Fruit fly (Drosophila melanogaster): ENCODE data around the gene CG42717.
A peak's percentile ranks its signal among the peaks of the same experiment; 100 is the strongest.

The CG42717 gene

DNA sequence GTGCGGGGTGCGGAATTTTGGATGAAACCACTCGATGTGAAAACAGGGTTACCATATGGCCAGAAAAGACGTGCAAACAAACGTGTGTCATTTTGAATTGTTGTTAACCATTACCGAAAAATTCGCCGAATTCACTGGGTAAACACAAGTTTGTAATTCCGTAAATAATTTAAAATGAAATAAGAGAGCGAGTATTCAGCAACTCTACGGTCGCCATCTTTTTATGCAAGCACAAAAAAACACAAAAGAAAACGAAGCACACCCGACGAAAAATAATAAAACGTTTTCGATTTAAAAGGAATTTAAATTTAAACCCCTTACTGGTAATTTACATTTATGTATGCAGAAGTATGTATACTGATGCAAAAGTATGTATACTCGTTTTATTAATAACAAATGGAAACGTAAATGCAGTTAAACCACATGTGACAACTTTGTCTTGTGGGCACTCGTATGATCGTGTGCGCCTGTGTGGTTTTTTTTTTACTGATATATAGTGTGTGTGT is 12.9 kb upstream of the CG42717 start (continued):
- TF ChIP-seq CG7556 (GFP tag; optimal IDR thresholded peaks at IDR 0.05) (peak; percentile 89), sima (GFP tag; optimal IDR thresholded peaks at IDR 0.05) (peak; percentile 64), ac (GFP tag; optimal IDR thresholded peaks at IDR 0.05) (peak; percentile 60), amos (GFP tag; IDR thresholded peaks at IDR 0.05; ENCODE audit: partially characterized antibody) (no peak), CG18476 (GFP tag; optimal IDR thresholded peaks at IDR 0.05) (peak; percentile 93), CkIIα-i1 (GFP tag; IDR thresholded peaks at IDR 0.05) (no peak), her (GFP tag; optimal IDR thresholded peaks at IDR 0.05) (peak; percentile 82), crp (GFP tag; optimal IDR thresholded peaks at IDR 0.05) (peak in 1 of 2 experiments; percentile 44), Hmr (GFP tag; optimal IDR thresholded peaks at IDR 0.05) (peak; percentile 94), row (GFP tag; IDR thresholded peaks at IDR 0.05) (peak; percentile 97), Dp (GFP tag; optimal IDR thresholded peaks at IDR 0.05) (no peak), danr (GFP tag; IDR thresholded peaks at IDR 0.05) (no peak; the same call in none of the 2 replicates), ken (GFP tag; IDR thresholded peaks at IDR 0.05) (peak; percentile 85), Meics (GFP tag; optimal IDR thresholded peaks at IDR 0.05) (peak; percentile 93), CG15011 (GFP tag; optimal IDR thresholded peaks at IDR 0.05) (peak; percentile 86), CG3726 (GFP tag; IDR thresholded peaks at IDR 0.05) (peak; percentile 77; the same call in 1 of the 3 replicates), Hr78 (GFP tag; optimal IDR thresholded peaks at IDR 0.05) (peak in 1 of 2 experiments; percentile 72), CG14860 (GFP tag; IDR thresholded peaks at IDR 0.05; ENCODE audit: partially characterized antibody) (no peak), eve (GFP tag; optimal IDR thresholded peaks at IDR 0.05) (peak in 1 of 2 experiments; percentile 94), CG10267 (tag; optimal IDR thresholded peaks at IDR 0.05) (peak; percentile 90), Dad (GFP tag; optimal IDR thresholded peaks at IDR 0.05) (peak; percentile 83), Hand (GFP tag; optimal IDR thresholded peaks at IDR 0.05) (peak; percentile 93), br (optimal IDR thresholded peaks at IDR 0.05) (no peak), CG9932 (GFP tag; IDR thresholded peaks at IDR 0.05) (peak; percentile 90), eyg (GFP tag; optimal IDR thresholded peaks at IDR 0.05) (peak; percentile 88), CG6854 (GFP tag; optimal IDR thresholded peaks at IDR 0.05) (peak; percentile 90), tap (tag; optimal IDR thresholded peaks at IDR 0.05) (peak; percentile 92), gem (tag; optimal IDR thresholded peaks at IDR 0.05) (peak; percentile 95), CG6272 (GFP tag; IDR thresholded peaks at IDR 0.05) (peak; percentile 82), gro (GFP tag; optimal IDR thresholded peaks at IDR 0.05) (peak; percentile 93), dati (GFP tag; IDR thresholded peaks at IDR 0.05) (peak; percentile 79), CG4360 (GFP tag; IDR thresholded peaks at IDR 0.05) (peak; percentile 72; the same call in 1 of the 2 replicates), YL-1 (GFP tag; optimal IDR thresholded peaks at IDR 0.05) (peak; percentile 87), Dbx (GFP tag; IDR thresholded peaks at IDR 0.05) (peak; percentile 94), CG11093 (GFP tag; IDR thresholded peaks at IDR 0.05) (peak; percentile 86), CG30431 (GFP tag; optimal IDR thresholded peaks at IDR 0.05) (peak; percentile 75), Fer2 (tag; optimal IDR thresholded peaks at IDR 0.05) (peak; percentile 87), CG6254 (GFP tag; optimal IDR thresholded peaks at IDR 0.05) (peak; percentile 86), Sox100B (GFP tag; optimal IDR thresholded peaks at IDR 0.05) (peak; percentile 89), Dll (GFP tag; IDR thresholded peaks at IDR 0.05; ENCODE audit: partially characterized antibody) (no peak), CG12744 (GFP tag; optimal IDR thresholded peaks at IDR 0.05) (peak; percentile 91), CG31224 (GFP tag; IDR thresholded peaks at IDR 0.05) (peak; percentile 82), Dek (tag; optimal IDR thresholded peaks at IDR 0.05) (peak; percentile 95), CG15696 (tag; optimal IDR thresholded peaks at IDR 0.05) (peak; percentile 92), gsb-n (tag; optimal IDR thresholded peaks at IDR 0.05) (peak; percentile 95), CG18011 (GFP tag; optimal IDR thresholded peaks at IDR 0.05) (peak; percentile 69), usp (GFP tag; optimal IDR thresholded peaks at IDR 0.05) (no peak), CG7786 (GFP tag; optimal IDR thresholded peaks at IDR 0.05) (peak; percentile 91), CG9727 (GFP tag; optimal IDR thresholded peaks at IDR 0.05) (peak; percentile 92), Camta (GFP tag; optimal IDR thresholded peaks at IDR 0.05) (peak; percentile 87)

Measured in whole organism, embryonic.